Fruit fly (Drosophila melanogaster) whole organism, prepupa: ENCODE data around the gene CG6685.

Experiments used
- CG10669 ChIP-seq: fragments of 200-800 bp; sonication (Bioruptor generic); optimal IDR thresholded peaks from 3 replicates; lab custom pipeline; 2018; ENCODE audit warnings: missing biosample characterization, mild to moderate bottlenecking, missing genetic modification characterization, moderate library complexity
- CG11762 ChIP-seq: fragments of 200-800 bp; sonication (Bioruptor generic); optimal IDR thresholded peaks from 3 replicates; lab custom pipeline; 2016; ENCODE audit warnings: missing biosample characterization, missing genetic modification characterization; ENCODE audit not compliant: insufficient read depth
- CG11902 ChIP-seq: fragments of 200-800 bp; sonication (Bioruptor generic); optimal IDR thresholded peaks from 3 replicates; lab custom pipeline; 2016; ENCODE audit warnings: missing biosample characterization, missing genetic modification characterization
- CG15336 ChIP-seq: fragments of 200-800 bp; sonication (Bioruptor generic); IDR thresholded peaks from 2 replicates; pipeline ENCODE4 v1.3.6; 2022; ENCODE audit warnings: missing biosample characterization, missing genetic modification characterization
- CG1621 ChIP-seq: fragments of 200-800 bp; sonication (Bioruptor generic); optimal IDR thresholded peaks from 3 replicates; lab custom pipeline; 2018; ENCODE audit warnings: missing biosample characterization, mild to moderate bottlenecking, missing genetic modification characterization
- CG16779 ChIP-seq: fragments of 200-800 bp; sonication (Bioruptor generic); optimal IDR thresholded peaks from 3 replicates; lab custom pipeline; 2017; ENCODE audit warnings: missing biosample characterization, mild to moderate bottlenecking, missing genetic modification characterization
- CG3032 ChIP-seq: fragments of 200-800 bp; optimal IDR thresholded peaks from 2 replicates; lab custom pipeline; 2019; ENCODE audit warnings: missing biosample characterization, mild to moderate bottlenecking, missing genetic modification characterization, moderate library complexity
- CG31627 ChIP-seq: fragments of 200-800 bp; sonication (Bioruptor generic); optimal IDR thresholded peaks from 3 replicates; lab custom pipeline; 2016; ENCODE audit warnings: missing biosample characterization, missing genetic modification characterization
- CG32006 ChIP-seq: fragments of 200-800 bp; sonication (Bioruptor generic); optimal IDR thresholded peaks from 3 replicates; lab custom pipeline; 2017; ENCODE audit warnings: missing biosample characterization, mild to moderate bottlenecking, missing genetic modification characterization
- CG34406 ChIP-seq: fragments of 200-800 bp; sonication (Bioruptor generic); optimal IDR thresholded peaks from 3 replicates; lab custom pipeline; 2016; ENCODE audit warnings: missing biosample characterization, missing genetic modification characterization
- CG3919 ChIP-seq: fragments of 200-800 bp; sonication (Bioruptor generic); optimal IDR thresholded peaks from 3 replicates; lab custom pipeline; 2016; ENCODE audit warnings: missing biosample characterization, missing genetic modification characterization
- CG6276 ChIP-seq: fragments of 200-800 bp; sonication (Bioruptor generic); optimal IDR thresholded peaks from 2 replicates; lab custom pipeline; 2017; ENCODE audit warnings: missing biosample characterization, mild to moderate bottlenecking, missing genetic modification characterization
- CG6792 ChIP-seq: fragments of 200-800 bp; sonication (Bioruptor generic); optimal IDR thresholded peaks from 3 replicates; lab custom pipeline; 2016; ENCODE audit warnings: missing biosample characterization, missing genetic modification characterization
- CG6854 ChIP-seq: fragments of 200-800 bp; sonication (Bioruptor generic); optimal IDR thresholded peaks from 2 replicates; lab custom pipeline; 2017; ENCODE audit warnings: missing biosample characterization, mild to moderate bottlenecking, missing genetic modification characterization
- CG8319 ChIP-seq: fragments of 200-800 bp; sonication (Bioruptor generic); optimal IDR thresholded peaks from 3 replicates; lab custom pipeline; 2016; ENCODE audit warnings: missing biosample characterization, missing genetic modification characterization
- CG9139 ChIP-seq: fragments of 200-800 bp; sonication (Bioruptor generic); optimal IDR thresholded peaks from 3 replicates; lab custom pipeline; 2017; ENCODE audit warnings: missing biosample characterization, mild to moderate bottlenecking, missing genetic modification characterization
- Eip75B ChIP-seq: fragments of 200-800 bp; sonication (Bioruptor generic); optimal IDR thresholded peaks from 3 replicates; lab custom pipeline; 2016; ENCODE audit warnings: missing biosample characterization, missing genetic modification characterization
- Eip78C ChIP-seq: fragments of 200-800 bp; sonication (Bioruptor generic); peaks from one replicate; lab custom pipeline; 2016; ENCODE audit warnings: missing biosample characterization, missing genetic modification characterization
- Eip93F ChIP-seq: fragments of 200-800 bp; sonication (Bioruptor generic); optimal IDR thresholded peaks from 2 replicates; lab custom pipeline; 2016; ENCODE audit warnings: missing biosample characterization, mild to moderate bottlenecking, missing genetic modification characterization
- Ets96B ChIP-seq: fragments of 200-800 bp; optimal IDR thresholded peaks from 2 replicates; lab custom pipeline; 2019; ENCODE audit warnings: missing biosample characterization, mild to moderate bottlenecking, missing genetic modification characterization, moderate library complexity
- Gug ChIP-seq: fragments of 200-800 bp; sonication (Bioruptor generic); IDR thresholded peaks from 2 replicates; pipeline ENCODE4 v1.3.6; 2022; ENCODE audit warnings: missing biosample characterization, missing genetic modification characterization
- Hr38 ChIP-seq: sonication (Bioruptor generic); optimal IDR thresholded peaks from 2 replicates; lab custom pipeline; 2016; ENCODE audit warnings: missing biosample characterization, missing genetic modification characterization
- Lpt ChIP-seq: fragments of 200-800 bp; sonication (Bioruptor generic); optimal IDR thresholded peaks from 3 replicates; lab custom pipeline; 2016; ENCODE audit warnings: missing biosample characterization, missing genetic modification characterization
- Met ChIP-seq: fragments of 200-800 bp; sonication (Bioruptor generic); optimal IDR thresholded peaks from 3 replicates; lab custom pipeline; 2016; ENCODE audit warnings: missing biosample characterization, missing genetic modification characterization
- OdsH ChIP-seq: fragments of 200-800 bp; sonication (Bioruptor generic); optimal IDR thresholded peaks from 3 replicates; lab custom pipeline; 2016; ENCODE audit warnings: missing biosample characterization, missing genetic modification characterization
- Smox ChIP-seq: fragments of 200-800 bp; sonication (Bioruptor generic); optimal IDR thresholded peaks from 3 replicates; lab custom pipeline; 2016; ENCODE audit warnings: missing biosample characterization, missing genetic modification characterization
- Sox102F ChIP-seq: fragments of 200-800 bp; sonication (Bioruptor generic); optimal IDR thresholded peaks from 2 replicates; lab custom pipeline; 2016; ENCODE audit warnings: missing biosample characterization, mild to moderate bottlenecking, missing genetic modification characterization
- Sox14 ChIP-seq: fragments of 200-800 bp; sonication (Bioruptor generic); optimal IDR thresholded peaks from 3 replicates; lab custom pipeline; 2016; ENCODE audit warnings: missing biosample characterization, missing genetic modification characterization
- Sox15 ChIP-seq: fragments of 200-800 bp; sonication (Bioruptor generic); optimal IDR thresholded peaks from 3 replicates; lab custom pipeline; 2016; ENCODE audit warnings: missing biosample characterization, missing genetic modification characterization
- achi ChIP-seq: fragments of 200-800 bp; sonication (Bioruptor generic); optimal IDR thresholded peaks from 3 replicates; lab custom pipeline; 2016; ENCODE audit warnings: missing biosample characterization, missing genetic modification characterization
- acj6 ChIP-seq: fragments of 200-800 bp; sonication (Bioruptor generic); optimal IDR thresholded peaks from 3 replicates; lab custom pipeline; 2016; ENCODE audit warnings: missing biosample characterization, missing genetic modification characterization
- cyc ChIP-seq: fragments of 200-800 bp; sonication (Bioruptor generic); optimal IDR thresholded peaks from 3 replicates; lab custom pipeline; 2016; ENCODE audit warnings: missing biosample characterization, missing genetic modification characterization
- dac ChIP-seq: fragments of 200-800 bp; sonication (Bioruptor generic); optimal IDR thresholded peaks from 2 replicates; lab custom pipeline; 2017; ENCODE audit warnings: missing biosample characterization, mild to moderate bottlenecking, missing genetic modification characterization
- dsx ChIP-seq: fragments of 200-800 bp; optimal IDR thresholded peaks from 3 replicates; lab custom pipeline; 2019; ENCODE audit warnings: missing biosample characterization, mild to moderate bottlenecking, missing genetic modification characterization, moderate library complexity; ENCODE audit not compliant: poor library complexity, severe bottlenecking
- esn ChIP-seq: fragments of 200-800 bp; sonication (Bioruptor generic); optimal IDR thresholded peaks from 2 replicates; lab custom pipeline; 2016; ENCODE audit warnings: missing biosample characterization, mild to moderate bottlenecking, missing genetic modification characterization, moderate library complexity
- fd59A ChIP-seq: fragments of 200-800 bp; sonication (Bioruptor generic); optimal IDR thresholded peaks from 2 replicates; lab custom pipeline; 2017; ENCODE audit warnings: missing biosample characterization, mild to moderate bottlenecking, missing genetic modification characterization, missing genetic modification reagents
- fkh ChIP-seq: fragments of 200-800 bp; sonication (Bioruptor generic); optimal IDR thresholded peaks from 3 replicates; lab custom pipeline; 2017; ENCODE audit warnings: missing biosample characterization, mild to moderate bottlenecking, missing genetic modification characterization, moderate library complexity
- net ChIP-seq: fragments of 200-800 bp; sonication (Bioruptor generic); optimal IDR thresholded peaks from 3 replicates; lab custom pipeline; 2016; ENCODE audit warnings: missing biosample characterization, missing genetic modification characterization
- salr ChIP-seq, 2 experiments: fragments of 200-800 bp; sonication (Bioruptor generic); optimal IDR thresholded peaks; 3 replicates each; lab custom pipeline; 2016 to 2018; ENCODE audit warnings: missing biosample characterization in 2 of 2, missing genetic modification characterization in 2 of 2, mild to moderate bottlenecking in 1 of 2
- spab ChIP-seq: fragments of 200-800 bp; sonication (Bioruptor generic); optimal IDR thresholded peaks from 2 replicates; lab custom pipeline; 2017; ENCODE audit warnings: missing biosample characterization, mild to moderate bottlenecking, missing genetic modification characterization, missing genetic modification reagents
- ss ChIP-seq, 2 experiments: fragments of 200-800 bp; sonication (Bioruptor generic); optimal IDR thresholded peaks; 2 replicates in 1 of 2; 3 replicates in 1 of 2; lab custom pipeline; 2017 to 2018; ENCODE audit warnings: mild to moderate bottlenecking in 2 of 2, missing biosample characterization in 2 of 2, missing genetic modification characterization in 2 of 2, moderate library complexity in 1 of 2
- svp ChIP-seq: fragments of 200-800 bp; sonication (Bioruptor generic); peaks from one replicate; lab custom pipeline; 2016; ENCODE audit warnings: missing biosample characterization, missing genetic modification characterization
- vri ChIP-seq: fragments of 200-800 bp; sonication (Bioruptor generic); optimal IDR thresholded peaks from 3 replicates; lab custom pipeline; 2016; ENCODE audit warnings: missing biosample characterization, mild to moderate bottlenecking, missing genetic modification characterization

CG6685 gene

dm6 chr3L:9968267-9968721 lies at the start of gene CG6685, which contains the start of gene Dronc:
Gene CG6685, minus strand, starts transcription at chr3L:9968317.
Gene Dronc, plus strand, starts transcription at chr3L:9968479.
- TF ChIP-seq CG11902 (GFP tag; lab: Kevin White, UChicago) (no peak), Sox15 (GFP tag; lab: Kevin White, UChicago) (no peak), Hr38 (no peak), svp (GFP tag; lab: Kevin White, UChicago) (peak; percentile 99), Sox14 (GFP tag; lab: Kevin White, UChicago) (peak; percentile 92), ss (GFP tag; optimal IDR thresholded peaks at IDR 0.05; lab: Kevin White, UChicago) (no peak), CG1621 (peak; percentile 99), Eip78C (GFP tag; lab: Kevin White, UChicago) (peak; percentile 35)

dm6 chr3L:9974172-9974896 lies 6.2 kb upstream of the CG6685 start, which contains the start of gene dpr6:
Gene dpr6, plus strand, starts transcription at chr3L:9974651.
- TF ChIP-seq CG6854 (no peak), svp (GFP tag; lab: Kevin White, UChicago) (peak; percentile 7)

- TF ChIP-seq Eip75B: peak; percentile 2
- peak; percentile 44 for TF ChIP-seq esn (GFP tag; lab: Kevin White, UChicago)
- TF ChIP-seq Sox102F: peak; percentile 11
- no peak for TF ChIP-seq spab (GFP tag; lab: Kevin White, UChicago)
- no peak for TF ChIP-seq CG34406 (GFP tag; lab: Kevin White, UChicago)
- peak; percentile 29 for TF ChIP-seq CG1621
- peak; percentile 70 for TF ChIP-seq Eip78C (GFP tag; lab: Kevin White, UChicago)
- no peak for TF ChIP-seq CG15336 (GFP tag; lab: Robert Waterston, UW)
- TF ChIP-seq CG9139 (GFP tag; lab: Kevin White, UChicago): no peak
- no peak for TF ChIP-seq dac (GFP tag; lab: Kevin White, UChicago)
- peak; percentile 7 for TF ChIP-seq CG11902 (GFP tag; lab: Kevin White, UChicago)
- TF ChIP-seq cyc (GFP tag; lab: Kevin White, UChicago): peak; percentile 47
- TF ChIP-seq fd59A: no peak
- peak; percentile 17 for TF ChIP-seq vri
- peak; percentile 81 for TF ChIP-seq svp (GFP tag; lab: Kevin White, UChicago)
- peak; percentile 27 for TF ChIP-seq acj6 (GFP tag; lab: Kevin White, UChicago)
- peak; percentile 47 for TF ChIP-seq CG3919 (GFP tag; lab: Kevin White, UChicago)
- no peak for TF ChIP-seq CG6276 (GFP tag; lab: Kevin White, UChicago)
- TF ChIP-seq fkh (GFP tag; lab: Kevin White, UChicago): peak; percentile 61
- TF ChIP-seq Met (GFP tag; lab: Kevin White, UChicago): peak; percentile 26
- peak; percentile 3 for TF ChIP-seq CG6792 (GFP tag; lab: Kevin White, UChicago)
- TF ChIP-seq Lpt: no peak
- no peak for TF ChIP-seq dsx
- no peak for TF ChIP-seq Eip93F (GFP tag; lab: Kevin White, UChicago)
- TF ChIP-seq CG32006 (GFP tag; lab: Kevin White, UChicago): no peak
- no peak for TF ChIP-seq net (GFP tag; lab: Kevin White, UChicago)
- no peak for TF ChIP-seq Hr38
- peak; percentile 16 for TF ChIP-seq OdsH (GFP tag; lab: Kevin White, UChicago)
- peak; percentile 34 for TF ChIP-seq Sox14 (GFP tag; lab: Kevin White, UChicago)
- no peak for TF ChIP-seq achi (GFP tag; lab: Kevin White, UChicago)
- TF ChIP-seq Gug (GFP tag; lab: Robert Waterston, UW): no peak
- TF ChIP-seq Ets96B (tag; lab: Kevin White, UChicago): no peak
- peak; percentile 15 for TF ChIP-seq CG8319 (GFP tag; lab: Kevin White, UChicago)
- TF ChIP-seq Smox (GFP tag; lab: Kevin White, UChicago): peak; percentile 39
- no peak for TF ChIP-seq salr (GFP tag; optimal IDR thresholded peaks at IDR 0.05; lab: Kevin White, UChicago)
- no peak for TF ChIP-seq CG11762 (GFP tag; lab: Kevin White, UChicago)
- TF ChIP-seq CG3032 (tag; lab: Kevin White, UChicago): no peak
- peak; percentile 31 for TF ChIP-seq CG31627 (GFP tag; lab: Kevin White, UChicago)
- no peak for TF ChIP-seq CG16779 (tag; lab: Kevin White, UChicago)
- TF ChIP-seq CG10669 (GFP tag; lab: Kevin White, UChicago): peak; percentile 33
Observed at dm6 chr3L:9972007-9972856, 4.1 kb upstream of the CG6685 start, which contains the start of the genes CG6674, CG42455 and vnc. Gene CG6674, minus strand, starts transcription at chr3L:9972054. Gene CG42455, plus strand, starts transcription at chr3L:9972312. Gene vnc, plus strand, starts transcription at chr3L:9972312.
